Worm (Caenorhabditis elegans) whole organism, L1 larva: Measurements from ENCODE around the gene ttr-40.

Experiments
- dsc-1 ChIP-seq: sonication (generic microtip); optimal IDR thresholded peaks from 2 replicates; lab custom pipeline; 2016; ENCODE audit warnings: mild to moderate bottlenecking, missing genetic modification characterization, missing compliant biosample characterization
- efl-3 ChIP-seq: fragments of 200-800 bp; sonication (Bioruptor generic); optimal IDR thresholded peaks from 2 replicates; lab custom pipeline; 2018; ENCODE audit warnings: mild to moderate bottlenecking, missing genetic modification characterization, missing compliant biosample characterization
- nhr-19 ChIP-seq: fragments of 200-800 bp; sonication (Bioruptor generic); conservative IDR thresholded peaks from 2 replicates; pipeline ENCODE4 v1.3.6; 2022; ENCODE audit warnings: missing genetic modification characterization, missing compliant biosample characterization
- nhr-77 ChIP-seq: fragments of 150-350 bp; optimal IDR thresholded peaks from 2 replicates; lab custom pipeline; 2014; ENCODE audit warnings: missing biosample characterization, missing genetic modification characterization
- snpc-4 ChIP-seq: fragments of 150-350 bp; optimal IDR thresholded peaks from 2 replicates; lab custom pipeline; 2014; ENCODE audit warnings: missing biosample characterization, missing genetic modification characterization
- swsn-7 ChIP-seq: sonication (generic microtip); optimal IDR thresholded peaks from 2 replicates; lab custom pipeline; 2016; ENCODE audit warnings: missing genetic modification characterization, missing compliant biosample characterization

ce11 chrV:9328670-9329069 lies 26.6 kb downstream of the ttr-40 start, which contains the start of gene K07B1.4:
- no peak for TF ChIP-seq snpc-4 (tag; lab: Kevin White, UChicago)
- no peak for TF ChIP-seq dsc-1 (tag; lab: Kevin White, UChicago)
- no peak for TF ChIP-seq swsn-7 (tag; lab: Kevin White, UChicago)
- no peak for TF ChIP-seq nhr-19 (GFP tag; lab: Robert Waterston, UW)
- TF ChIP-seq nhr-77: no peak
- no peak for TF ChIP-seq efl-3 (GFP tag; lab: Kevin White, UChicago)
